Fruit fly (Drosophila melanogaster) whole organism, pupa: ENCODE measurements around the gene Coq3.

ENCODE experiments used
- CG10348 ChIP-seq: fragments of 200-800 bp; sonication (Bioruptor generic); IDR thresholded peaks from 2 replicates; pipeline ENCODE4 v1.3.6; 2022; ENCODE audit warnings: missing biosample characterization, missing genetic modification characterization
- CG12605 ChIP-seq: fragments of 200-800 bp; sonication (Bioruptor generic); IDR thresholded peaks from 2 replicates; pipeline ENCODE4 v1.3.6; 2022; ENCODE audit warnings: missing biosample characterization, missing genetic modification characterization
- CG13204 ChIP-seq: fragments of 200-800 bp; sonication (Bioruptor generic); optimal IDR thresholded peaks from 2 replicates; lab custom pipeline; 2018; ENCODE audit warnings: missing biosample characterization, mild to moderate bottlenecking, missing genetic modification characterization, moderate library complexity
- CG14655 ChIP-seq: fragments of 200-800 bp; sonication (Bioruptor generic); optimal IDR thresholded peaks from 3 replicates; lab custom pipeline; 2017; ENCODE audit warnings: mild to moderate bottlenecking, missing biosample characterization, missing genetic modification reagents, missing genetic modification characterization
- CG15710 ChIP-seq: fragments of 200-800 bp; sonication (Bioruptor generic); optimal IDR thresholded peaks from 2 replicates; lab custom pipeline; 2018; ENCODE audit warnings: missing biosample characterization, mild to moderate bottlenecking, missing genetic modification characterization, moderate library complexity
- CG17806 ChIP-seq: fragments of 200-800 bp; sonication (Bioruptor generic); optimal IDR thresholded peaks from 2 replicates; lab custom pipeline; 2018; ENCODE audit warnings: missing biosample characterization, mild to moderate bottlenecking, missing genetic modification characterization, moderate library complexity
- CG32121 ChIP-seq: fragments of 200-800 bp; sonication (Bioruptor generic); IDR thresholded peaks from 2 replicates; pipeline ENCODE4 v1.3.6; 2022; ENCODE audit warnings: missing biosample characterization, missing genetic modification characterization
- CG34367 ChIP-seq: fragments of 200-800 bp; sonication (Bioruptor generic); optimal IDR thresholded peaks from 2 replicates; lab custom pipeline; 2018; ENCODE audit warnings: missing biosample characterization, mild to moderate bottlenecking, missing genetic modification characterization
- CG4496 ChIP-seq: fragments of 200-800 bp; sonication (Bioruptor generic); IDR thresholded peaks from 3 replicates; pipeline ENCODE4 v1.3.6; 2022; ENCODE audit warnings: missing biosample characterization, missing genetic modification characterization
- CG8159 ChIP-seq: fragments of 200-800 bp; sonication (Bioruptor generic); optimal IDR thresholded peaks from 3 replicates; lab custom pipeline; 2018; ENCODE audit warnings: missing biosample characterization, mild to moderate bottlenecking, missing genetic modification characterization, moderate library complexity
- CG8301 ChIP-seq: fragments of 200-800 bp; sonication (Bioruptor generic); optimal IDR thresholded peaks from 2 replicates; lab custom pipeline; 2018; ENCODE audit warnings: missing biosample characterization, mild to moderate bottlenecking, missing genetic modification characterization
- CG9948 ChIP-seq: fragments of 200-800 bp; sonication (Bioruptor generic); optimal IDR thresholded peaks from 2 replicates; lab custom pipeline; 2018; ENCODE audit warnings: missing biosample characterization, mild to moderate bottlenecking, missing genetic modification characterization, moderate library complexity
- D1 ChIP-seq: fragments of 200-800 bp; sonication (Bioruptor generic); optimal IDR thresholded peaks from 2 replicates; lab custom pipeline; 2018; ENCODE audit warnings: missing biosample characterization, mild to moderate bottlenecking, missing genetic modification characterization, moderate library complexity
- EcR ChIP-seq: fragments of 200-800 bp; sonication (Bioruptor generic); optimal IDR thresholded peaks from 3 replicates; lab custom pipeline; 2019; ENCODE audit warnings: missing biosample characterization, missing genetic modification characterization, mild to moderate bottlenecking, moderate library complexity, missing genetic modification reagents
- Ets98B ChIP-seq: fragments of 200-800 bp; sonication (Bioruptor generic); IDR thresholded peaks from 2 replicates; pipeline ENCODE4 v1.3.6; 2022; ENCODE audit warnings: missing biosample characterization, missing genetic modification characterization
- Pif1A ChIP-seq: fragments of 200-800 bp; sonication (Bioruptor generic); optimal IDR thresholded peaks from 3 replicates; lab custom pipeline; 2016; ENCODE audit warnings: missing biosample characterization, missing genetic modification characterization
- Pif1B ChIP-seq: fragments of 200-800 bp; sonication (Bioruptor generic); optimal IDR thresholded peaks from 3 replicates; lab custom pipeline; 2016; ENCODE audit warnings: missing biosample characterization, missing genetic modification characterization
- Snoo ChIP-seq: fragments of 200-800 bp; sonication (Bioruptor generic); optimal IDR thresholded peaks from 3 replicates; lab custom pipeline; 2017; ENCODE audit warnings: missing biosample characterization, mild to moderate bottlenecking, missing genetic modification characterization, inconsistent platforms
- fd96Ca ChIP-seq: fragments of 200-800 bp; sonication (Bioruptor generic); IDR thresholded peaks from 3 replicates; pipeline ENCODE4 v1.3.6; 2022; ENCODE audit warnings: missing biosample characterization, missing genetic modification characterization
- gl ChIP-seq: fragments of 200-800 bp; sonication (Bioruptor generic); optimal IDR thresholded peaks from 2 replicates; lab custom pipeline; 2018; ENCODE audit warnings: missing biosample characterization, mild to moderate bottlenecking, missing genetic modification characterization
- rn ChIP-seq: fragments of 200-800 bp; sonication (Bioruptor generic); IDR thresholded peaks from 2 replicates; pipeline ENCODE4 v1.3.6; 2022; ENCODE audit warnings: missing biosample characterization, missing genetic modification characterization

Coq3 gene

DNA sequence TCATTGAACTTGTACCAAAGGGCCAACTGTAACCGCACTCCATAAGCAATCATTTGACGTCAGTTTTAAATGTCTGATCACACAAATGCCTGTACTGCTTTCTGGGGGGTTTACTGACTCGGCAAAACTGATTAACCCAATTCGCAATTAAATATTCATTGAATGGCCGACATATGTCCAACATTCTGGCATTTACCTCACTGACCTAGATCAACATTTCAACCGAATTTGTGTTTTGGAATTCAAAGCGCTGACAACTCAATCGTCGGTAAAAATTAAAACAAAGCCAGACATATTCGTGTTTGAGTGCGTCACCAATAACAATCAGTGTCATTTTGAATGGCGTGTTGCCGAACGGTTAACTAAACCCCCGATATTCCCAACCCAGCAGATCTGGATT lies 42.7 kb downstream of the Coq3 start:
- TF ChIP-seq CG32121 (GFP tag; lab: Robert Waterston, UW): no peak
- no peak for TF ChIP-seq CG12605
- TF ChIP-seq Ets98B (GFP tag; lab: Robert Waterston, UW): no peak
- no peak for TF ChIP-seq D1 (tag; lab: Kevin White, UChicago)
- no peak for TF ChIP-seq CG8159 (tag; lab: Kevin White, UChicago)
- TF ChIP-seq CG14655 (GFP tag; lab: Kevin White, UChicago): no peak
- TF ChIP-seq Pif1B (GFP tag; lab: Kevin White, UChicago): no peak
- TF ChIP-seq gl (tag; lab: Kevin White, UChicago): no peak
- TF ChIP-seq CG9948 (tag; lab: Kevin White, UChicago): no peak
- TF ChIP-seq CG17806: no peak
- TF ChIP-seq fd96Ca: no peak
- TF ChIP-seq CG15710 (tag; lab: Kevin White, UChicago): no peak
- TF ChIP-seq CG4496 (GFP tag; lab: Robert Waterston, UW): no peak

DNA sequence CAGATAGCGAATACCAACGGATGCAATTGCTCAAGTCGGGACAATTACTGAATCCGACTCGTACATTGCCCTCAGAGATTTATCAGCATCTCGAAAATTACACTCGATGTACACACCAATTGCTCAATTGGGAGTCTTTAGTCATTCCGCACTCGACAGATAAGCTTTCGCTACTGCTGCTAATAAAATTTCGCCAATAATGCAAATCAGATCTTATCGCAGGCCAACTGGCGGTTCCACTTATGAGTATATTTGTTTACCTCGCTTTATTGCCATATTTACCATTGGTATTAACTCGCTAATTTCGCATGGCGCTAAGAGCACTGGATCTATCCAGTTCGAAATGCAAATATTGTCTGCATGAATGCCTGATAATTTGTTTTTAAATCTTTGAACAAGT lies 44.9 kb downstream of the Coq3 start:
- TF ChIP-seq rn (GFP tag; lab: Robert Waterston, UW) (no peak), CG10348 (GFP tag; lab: Robert Waterston, UW) (no peak), CG17806 (no peak), fd96Ca (no peak), EcR (no peak), CG12605 (no peak), Snoo (no peak)
- TF ChIP-seq, all 21 proteins: peak for 0

DNA sequence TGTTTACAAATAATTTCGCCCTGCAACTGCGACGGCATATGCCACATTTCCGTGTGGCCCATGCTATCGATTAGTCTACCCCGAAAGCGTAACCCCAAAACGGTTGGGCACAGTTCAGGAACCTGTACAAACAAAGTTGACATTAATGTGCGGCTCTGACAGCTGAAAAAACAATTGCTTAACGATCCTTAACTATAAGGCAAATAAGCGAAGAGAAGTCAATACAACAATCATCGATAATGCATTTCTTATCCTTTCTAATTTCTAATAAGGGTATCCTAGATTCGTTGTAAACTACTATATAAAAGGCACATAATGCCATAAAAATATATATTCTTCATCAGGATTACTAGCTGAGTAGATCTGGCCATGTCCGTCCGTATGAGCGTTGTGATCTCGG lies 46.6 kb downstream of the Coq3 start:
- no peak for TF ChIP-seq CG34367
- TF ChIP-seq CG10348 (GFP tag; lab: Robert Waterston, UW): no peak
- no peak for TF ChIP-seq Pif1B (GFP tag; lab: Kevin White, UChicago)
- TF ChIP-seq CG15710 (tag; lab: Kevin White, UChicago): no peak
- no peak for TF ChIP-seq EcR
- no peak for TF ChIP-seq CG13204
- TF ChIP-seq Snoo: no peak
- TF ChIP-seq Pif1A (GFP tag; lab: Kevin White, UChicago): no peak
- TF ChIP-seq CG32121 (GFP tag; lab: Robert Waterston, UW): no peak
- TF ChIP-seq D1 (tag; lab: Kevin White, UChicago): no peak
- TF ChIP-seq, all 21 proteins: peak for 0

DNA sequence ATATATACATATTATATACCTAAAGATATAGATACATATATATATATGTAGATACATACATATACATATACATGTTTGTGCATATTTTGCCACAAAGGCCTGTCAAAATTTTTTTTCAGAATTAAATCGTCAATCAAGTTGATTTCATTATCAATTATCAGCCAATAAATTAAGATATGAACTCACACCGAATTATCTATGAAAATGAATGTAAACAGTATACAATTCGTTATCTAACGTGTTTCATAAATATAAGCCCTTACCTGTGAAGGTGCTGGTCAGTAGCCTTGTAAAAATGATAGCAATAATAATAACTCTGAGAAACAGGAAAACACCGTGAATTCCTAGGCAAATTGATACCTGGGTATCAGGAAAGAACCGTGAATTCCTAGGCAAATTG lies 48.7 kb downstream of the Coq3 start:
- TF ChIP-seq CG8301 (tag; lab: Kevin White, UChicago): no peak
- no peak for TF ChIP-seq CG14655 (GFP tag; lab: Kevin White, UChicago)
- TF ChIP-seq CG13204: no peak
- no peak for TF ChIP-seq CG8159 (tag; lab: Kevin White, UChicago)
- no peak for TF ChIP-seq EcR
- no peak for TF ChIP-seq CG10348 (GFP tag; lab: Robert Waterston, UW)
- no peak for TF ChIP-seq Snoo
- TF ChIP-seq CG17806: no peak
- TF ChIP-seq rn (GFP tag; lab: Robert Waterston, UW): no peak
- no peak for TF ChIP-seq fd96Ca

DNA sequence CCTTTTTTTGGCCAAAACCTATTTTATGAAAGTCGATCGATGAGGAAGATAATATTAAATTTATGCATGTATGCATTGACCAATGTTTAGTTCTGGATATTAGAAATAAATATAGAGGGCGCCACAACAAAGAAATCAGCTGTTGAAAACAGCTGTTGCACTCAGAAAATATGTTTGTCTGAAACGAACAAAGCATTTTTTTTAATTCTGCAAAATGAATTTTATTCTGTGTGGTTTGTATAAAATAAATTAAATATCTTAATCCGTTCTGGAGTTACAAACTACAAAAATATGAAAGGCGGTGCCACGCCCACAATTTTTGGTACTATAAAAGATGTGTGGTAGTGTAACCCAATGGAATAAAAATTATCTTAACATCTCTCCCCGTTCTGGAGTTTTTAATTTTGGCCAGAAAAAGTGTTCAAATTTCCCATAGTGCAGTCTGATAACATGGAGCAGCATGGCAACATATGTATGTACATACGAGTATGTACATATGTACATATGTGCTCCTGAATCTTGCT lies 49.6 kb downstream of the Coq3 start:
- no peak for TF ChIP-seq CG32121 (GFP tag; lab: Robert Waterston, UW)
- no peak for TF ChIP-seq fd96Ca
- TF ChIP-seq CG8159 (tag; lab: Kevin White, UChicago): peak; percentile 42
- TF ChIP-seq CG34367: peak; percentile 18
- no peak for TF ChIP-seq CG13204
- TF ChIP-seq CG14655 (GFP tag; lab: Kevin White, UChicago): peak; percentile 61
- TF ChIP-seq Pif1B (GFP tag; lab: Kevin White, UChicago): peak; percentile 28
- TF ChIP-seq D1 (tag; lab: Kevin White, UChicago): peak; percentile 10
- TF ChIP-seq CG4496 (GFP tag; lab: Robert Waterston, UW): peak; percentile 23; the same call in 1 of the 3 replicates
- TF ChIP-seq CG12605: no peak
- no peak for TF ChIP-seq CG9948 (tag; lab: Kevin White, UChicago)
- TF ChIP-seq CG15710 (tag; lab: Kevin White, UChicago): no peak
- no peak for TF ChIP-seq CG17806
- no peak for TF ChIP-seq CG10348 (GFP tag; lab: Robert Waterston, UW)
- no peak for TF ChIP-seq Snoo
- no peak for TF ChIP-seq CG8301 (tag; lab: Kevin White, UChicago)
- no peak for TF ChIP-seq gl (tag; lab: Kevin White, UChicago)
- TF ChIP-seq rn (GFP tag; lab: Robert Waterston, UW): no peak
- no peak for TF ChIP-seq Ets98B (GFP tag; lab: Robert Waterston, UW)
- no peak for TF ChIP-seq EcR
- TF ChIP-seq Pif1A (GFP tag; lab: Kevin White, UChicago): peak; percentile 22

DNA sequence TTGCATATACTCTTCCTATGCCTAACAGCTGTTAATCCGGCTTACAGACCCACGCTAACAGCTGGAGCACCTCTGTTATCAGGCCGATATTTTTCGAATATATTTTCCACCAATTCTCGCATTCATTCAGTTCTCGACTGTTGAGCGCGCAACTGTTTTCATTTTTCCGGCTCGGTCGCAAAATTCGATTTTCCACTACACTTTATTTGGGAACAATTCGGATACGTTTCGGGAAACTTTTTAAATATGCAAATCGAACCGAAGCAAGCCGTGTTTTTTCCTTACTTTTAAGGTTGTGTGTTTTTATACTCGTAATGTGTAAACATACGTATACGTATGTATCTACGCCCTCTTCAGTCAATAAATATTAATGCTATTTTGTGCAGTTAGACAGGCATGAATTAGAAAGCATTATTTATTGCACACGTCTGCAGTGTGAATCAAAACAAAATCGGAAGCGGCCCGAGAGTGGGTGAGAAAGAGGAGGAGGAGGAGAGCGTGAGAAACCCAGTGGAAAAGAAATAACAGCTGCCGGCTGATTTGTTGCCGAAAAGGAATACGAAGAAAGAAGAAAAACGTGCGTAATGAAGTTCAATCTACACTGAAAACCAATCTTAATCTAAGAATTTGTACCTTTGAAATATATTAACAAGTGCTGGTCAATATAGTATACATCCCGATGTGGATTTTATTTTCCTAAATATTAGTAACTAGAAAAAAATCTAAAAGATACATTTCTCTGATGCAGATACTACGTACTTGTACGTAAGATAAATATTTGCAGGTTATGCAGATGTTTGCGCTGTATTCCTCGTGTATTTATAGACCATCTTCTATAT lies 50.5 kb downstream of the Coq3 start:
- TF ChIP-seq CG32121 (GFP tag; lab: Robert Waterston, UW) (peak; percentile 13; the same call in 1 of the 2 replicates), CG13204 (no peak), CG4496 (GFP tag; lab: Robert Waterston, UW) (no peak), CG34367 (no peak), CG8159 (tag; lab: Kevin White, UChicago) (peak; percentile 17), fd96Ca (no peak), CG12605 (no peak), gl (tag; lab: Kevin White, UChicago) (no peak), CG15710 (tag; lab: Kevin White, UChicago) (peak; percentile 12), Ets98B (GFP tag; lab: Robert Waterston, UW) (no peak), CG8301 (tag; lab: Kevin White, UChicago) (peak; percentile 64), Pif1B (GFP tag; lab: Kevin White, UChicago) (no peak), EcR (no peak), CG10348 (GFP tag; lab: Robert Waterston, UW) (no peak), Pif1A (GFP tag; lab: Kevin White, UChicago) (peak; percentile 32), CG17806 (peak; percentile 27), CG9948 (tag; lab: Kevin White, UChicago) (peak; percentile 46), rn (GFP tag; lab: Robert Waterston, UW) (no peak), CG14655 (GFP tag; lab: Kevin White, UChicago) (peak; percentile 56)
- TF ChIP-seq, all 21 proteins: peak for 8
